Fruit fly (Drosophila melanogaster) whole organism, wandering third instar larva: ENCODE data around the gene Smox.

Experiments
- Abd-B ChIP-seq: fragments of >200 bp; optimal IDR thresholded peaks from 2 replicates; lab custom pipeline; 2017; ENCODE audit warnings: missing biosample characterization, missing genetic modification characterization
- Dfd ChIP-seq: fragments of >200 bp; optimal IDR thresholded peaks from 2 replicates; lab custom pipeline; 2017; ENCODE audit warnings: missing biosample characterization, missing genetic modification characterization
- Hr78 ChIP-seq: fragments of >200 bp; optimal IDR thresholded peaks from 2 replicates; lab custom pipeline; 2017; ENCODE audit warnings: missing biosample characterization, missing genetic modification characterization
- Jra ChIP-seq: sonication (Bioruptor generic); optimal IDR thresholded peaks from 2 replicates; lab custom pipeline; 2016; ENCODE audit warnings: missing biosample characterization, missing genetic modification characterization
- N ChIP-seq: fragments of >200 bp; optimal IDR thresholded peaks from 2 replicates; lab custom pipeline; 2018; ENCODE audit warnings: missing biosample characterization, missing external identifiers, missing genetic modification characterization

DNA sequence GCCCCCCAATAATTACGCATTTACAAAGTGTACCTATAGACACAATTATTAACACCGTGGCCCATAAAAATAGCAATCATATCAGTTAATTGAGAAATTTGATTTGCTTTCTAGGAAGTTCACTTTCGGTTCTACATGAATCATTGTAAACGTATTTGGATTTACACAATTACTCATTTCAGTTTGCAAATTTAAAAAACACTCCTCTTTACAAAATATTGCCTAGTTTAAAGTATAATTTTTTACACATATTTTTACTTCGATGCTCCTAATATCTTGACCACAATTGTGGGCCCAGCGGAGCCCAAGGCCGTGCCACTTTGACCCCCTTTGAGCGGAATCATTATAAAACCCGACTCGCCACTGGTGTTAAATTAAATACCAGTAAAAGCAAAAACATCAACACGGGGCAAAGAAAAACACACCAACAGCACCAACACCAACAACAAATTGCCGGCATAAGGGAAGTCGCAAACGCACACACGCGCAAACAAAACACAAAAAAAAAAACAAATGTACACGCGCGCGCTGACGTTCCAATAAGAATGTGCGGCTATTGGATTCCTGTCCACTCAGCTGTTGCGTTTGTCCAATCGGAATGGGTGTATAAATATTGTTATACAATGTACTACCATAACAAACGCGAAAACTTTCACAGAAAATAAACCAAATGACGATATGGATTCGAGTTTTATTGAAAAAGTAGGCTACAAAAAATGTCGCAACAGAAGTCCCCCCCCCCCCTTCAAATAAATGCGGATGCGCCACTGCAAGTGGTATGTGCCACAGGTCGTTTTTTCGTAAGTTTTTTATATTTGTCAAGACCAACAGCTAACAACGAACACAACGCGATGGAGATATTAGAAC is 27.4 kb downstream of the Smox start:
- no peak for TF ChIP-seq Abd-B (GFP tag; lab: Kevin White, UChicago)
- TF ChIP-seq Dfd (GFP tag; lab: Kevin White, UChicago) = no peak
- TF ChIP-seq Hr78 = no peak
- no peak for TF ChIP-seq N (GFP tag; lab: Kevin White, UChicago)
- no peak for TF ChIP-seq Jra (GFP tag; lab: Kevin White, UChicago)
